Fruit fly (Drosophila melanogaster): ENCODE data around the gene Dim1.

dm6 chr2L:4437487-4437886, 34.4 kb downstream of the Dim1 start, which contains the start of gene CG43056:
- TF ChIP-seq CTCF (optimal IDR thresholded peaks at IDR 0.05) (no peak), CG8478 (optimal IDR thresholded peaks at IDR 0.05) (no peak)
